Worm (Caenorhabditis elegans): Measurements from ENCODE around the gene F19B10.3.

F19B10.3 gene

ce11 chrII:3714595-3714994, 50.0 kb downstream of the F19B10.3 start, which contains the start of gene srh-100:
Gene srh-100, minus strand, starts transcription at chrII:3714695.
- TF ChIP-seq ztf-11 (tag; optimal IDR thresholded peaks at IDR 0.05) (no peak), elt-1 (tag; optimal IDR thresholded peaks at IDR 0.05; ENCODE audit: borderline replicate concordance, insufficient read depth) (no peak), unc-62 (GFP tag; optimal IDR thresholded peaks at IDR 0.05) (no peak), nhr-237 (tag; optimal IDR thresholded peaks at IDR 0.05) (no peak), elt-3 (tag; optimal IDR thresholded peaks at IDR 0.05) (no peak), nhr-76 (tag; optimal IDR thresholded peaks at IDR 0.05) (no peak), ceh-39 (tag; optimal IDR thresholded peaks at IDR 0.05) (no peak), flh-1 (GFP tag; optimal IDR thresholded peaks at IDR 0.05) (no peak), mep-1 (tag; optimal IDR thresholded peaks at IDR 0.05) (no peak), lin-32 (GFP tag; optimal IDR thresholded peaks at IDR 0.05) (no peak), mab-5 (tag; optimal IDR thresholded peaks at IDR 0.05) (no peak), nhr-12 (tag; optimal IDR thresholded peaks at IDR 0.05) (no peak), ceh-83 (GFP tag; optimal IDR thresholded peaks at IDR 0.05) (no peak)
